Fruit fly (Drosophila melanogaster) whole organism, adult: ENCODE results near the gene CG34291.

Experiments
- CG12768 ChIP-seq: fragments of 200-800 bp; sonication (Bioruptor generic); optimal IDR thresholded peaks from 2 replicates; lab custom pipeline; 2017; ENCODE audit warnings: missing biosample characterization, missing genetic modification characterization, mild to moderate bottlenecking, moderate library complexity, missing genetic modification reagents
- CG1620 ChIP-seq: fragments of 200-800 bp; sonication (Bioruptor generic); optimal IDR thresholded peaks from 2 replicates; lab custom pipeline; 2016; ENCODE audit warnings: missing biosample characterization, missing genetic modification characterization
- CG7101 ChIP-seq: fragments of 200-800 bp; sonication (Bioruptor generic); optimal IDR thresholded peaks from 2 replicates; lab custom pipeline; 2018; ENCODE audit warnings: missing biosample characterization, mild to moderate bottlenecking, missing genetic modification characterization, moderate library complexity
- bab1 ChIP-seq: fragments of 200-800 bp; sonication (Bioruptor generic); optimal IDR thresholded peaks from 3 replicates; lab custom pipeline; 2019; ENCODE audit warnings: missing biosample characterization, mild to moderate bottlenecking, missing genetic modification characterization, moderate library complexity
- kay ChIP-seq: fragments of 200-800 bp; sonication (Bioruptor generic); peaks from one replicate; lab custom pipeline; 2016; ENCODE audit warnings: missing biosample characterization, missing genetic modification characterization, borderline replicate concordance
- tj ChIP-seq: fragments of 200-800 bp; sonication (Bioruptor generic); optimal IDR thresholded peaks from 3 replicates; lab custom pipeline; 2017; ENCODE audit warnings: missing biosample characterization, mild to moderate bottlenecking, missing genetic modification characterization, moderate library complexity

- TF ChIP-seq bab1 (GFP tag; lab: Kevin White, UChicago) (no peak), kay (no peak), CG12768 (no peak), CG7101 (tag; lab: Kevin White, UChicago) (no peak), CG1620 (GFP tag; lab: Kevin White, UChicago) (no peak), tj (GFP tag; lab: Kevin White, UChicago) (no peak)
Observed at dm6 chr3R:26409780-26410179, 15.8 kb downstream of the CG34291 start.
